Worm (Caenorhabditis elegans) whole organism, L2 larva: ENCODE measurements around the gene luc-7L3.

Source experiments
- ceh-82 ChIP-seq: fragments of 150-350 bp; optimal IDR thresholded peaks from 2 replicates; lab custom pipeline; 2014; ENCODE audit warnings: missing biosample characterization, missing genetic modification characterization
- nhr-10 ChIP-seq: sonication (generic microtip); optimal IDR thresholded peaks from 2 replicates; lab custom pipeline; 2017; ENCODE audit warnings: missing biosample characterization, missing genetic modification characterization
- nhr-237 ChIP-seq: fragments of 150-350 bp; optimal IDR thresholded peaks from 2 replicates; lab custom pipeline; 2014; ENCODE audit warnings: missing biosample characterization, missing genetic modification characterization
- nhr-77 ChIP-seq: fragments of 150-350 bp; optimal IDR thresholded peaks from 2 replicates; lab custom pipeline; 2014; ENCODE audit warnings: missing biosample characterization, missing genetic modification characterization
- sma-9 ChIP-seq, 2 experiments: fragments of 150-350 bp in 1 of 2; sonication (generic microtip) in 1 of 2; optimal IDR thresholded peaks; 2 replicates each; lab custom pipeline; 2014 to 2016; ENCODE audit warnings: missing genetic modification characterization in 2 of 2, mild to moderate bottlenecking in 1 of 2, missing biosample characterization in 1 of 2, missing compliant biosample characterization in 1 of 2, missing genetic modification reagents in 1 of 2, moderate library complexity in 1 of 2
- ztf-11 ChIP-seq: sonication (generic microtip); optimal IDR thresholded peaks from 2 replicates; lab custom pipeline; 2017; ENCODE audit warnings: missing biosample characterization, missing genetic modification characterization

- TF ChIP-seq nhr-77 (tag; lab: Kevin White, UChicago) (no peak), ztf-11 (tag; lab: Kevin White, UChicago) (no peak), ceh-82 (tag; lab: Kevin White, UChicago) (no peak), nhr-237 (tag; lab: Kevin White, UChicago) (no peak), sma-9 (GFP tag; optimal IDR thresholded peaks at IDR 0.05; lab: Kevin White, UChicago) (no peak), sma-9 (tag; optimal IDR thresholded peaks at IDR 0.05; lab: Kevin White, UChicago) (no peak), nhr-10 (tag; lab: Kevin White, UChicago) (no peak)
These were observed 24.5 kb downstream of the luc-7L3 start for ce11 chrII:73329-73728.
